Fruit fly (Drosophila melanogaster) whole organism, adult: ENCODE results near the gene zen2.

Experiments used
- Crg-1 ChIP-seq: fragments of 200-800 bp; sonication (Bioruptor generic); optimal IDR thresholded peaks from 2 replicates; lab custom pipeline; 2016; ENCODE audit warnings: missing biosample characterization, missing genetic modification characterization
- Hr96 ChIP-seq: fragments of 200-800 bp; sonication (Bioruptor generic); optimal IDR thresholded peaks from 2 replicates; lab custom pipeline; 2016; ENCODE audit warnings: missing biosample characterization, missing genetic modification characterization
- kay ChIP-seq: fragments of 200-800 bp; sonication (Bioruptor generic); peaks from one replicate; lab custom pipeline; 2016; ENCODE audit warnings: missing biosample characterization, missing genetic modification characterization, borderline replicate concordance
- ovo ChIP-seq: fragments of 200-800 bp; sonication (Bioruptor generic); optimal IDR thresholded peaks from 2 replicates; lab custom pipeline; 2016; ENCODE audit warnings: missing biosample characterization, missing genetic modification characterization
- pad ChIP-seq: fragments of 200-800 bp; sonication (Bioruptor generic); optimal IDR thresholded peaks from 3 replicates; lab custom pipeline; 2017; ENCODE audit warnings: missing biosample characterization, missing genetic modification characterization, mild to moderate bottlenecking, moderate library complexity, missing genetic modification reagents

DNA sequence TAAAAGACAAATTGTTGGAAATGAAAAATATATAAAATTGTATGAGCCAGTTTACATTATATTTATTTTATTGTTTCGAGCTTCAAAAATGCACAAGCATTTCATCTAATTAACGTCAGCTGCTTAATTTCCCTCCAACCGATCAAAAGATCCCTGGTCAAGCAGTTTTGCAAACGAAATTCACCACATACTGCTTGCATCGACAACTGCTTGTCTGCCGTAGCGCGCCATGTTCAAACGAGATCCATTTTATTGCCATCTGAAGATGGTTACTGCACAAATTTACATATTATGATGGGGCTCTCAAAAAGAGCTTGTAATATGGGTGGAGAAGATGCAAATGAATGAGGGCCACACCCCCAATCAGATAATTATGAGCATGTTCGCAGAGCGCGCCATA is 24.3 kb upstream of the zen2 start:
- TF ChIP-seq pad (no peak), kay (GFP tag; lab: Kevin White, UChicago) (no peak), Hr96 (GFP tag; lab: Kevin White, UChicago) (no peak), Crg-1 (GFP tag; lab: Kevin White, UChicago) (no peak), ovo (GFP tag; lab: Kevin White, UChicago) (no peak)
